Worm (Caenorhabditis elegans): Measurements from ENCODE around the gene tbx-8.

tbx-8 gene

ce11 chrIII:10311016-10311415 lies 36.1 kb upstream of the tbx-8 start, which contains the start of gene T07A5.7:
Gene T07A5.7, minus strand, starts transcription at chrIII:10311116.
- TF ChIP-seq zfp-3 (GFP tag; conservative IDR thresholded peaks at IDR 0.05) (no peak), nhr-10 (tag; optimal IDR thresholded peaks at IDR 0.05) (no peak)

ce11 chrIII:10314234-10314633 lies 32.9 kb upstream of the tbx-8 start:
- no peak for TF ChIP-seq ZK546.5 (tag; optimal IDR thresholded peaks at IDR 0.05)
- TF ChIP-seq ceh-28 (tag; optimal IDR thresholded peaks at IDR 0.05) = no peak
- no peak for TF ChIP-seq daf-19 (GFP tag; conservative IDR thresholded peaks at IDR 0.05)
- TF ChIP-seq duxl-1 (tag; optimal IDR thresholded peaks at IDR 0.05; ENCODE audit: poor library complexity) = no peak
- TF ChIP-seq daf-16 (GFP tag; optimal IDR thresholded peaks at IDR 0.05) = no peak
- TF ChIP-seq daf-16 (tag; optimal IDR thresholded peaks at IDR 0.05) = no peak
- TF ChIP-seq fos-1 (tag; optimal IDR thresholded peaks at IDR 0.05) = no peak
- TF ChIP-seq nhr-10 (tag; optimal IDR thresholded peaks at IDR 0.05) = no peak
- no peak for TF ChIP-seq nhr-41 (GFP tag; IDR thresholded peaks at IDR 0.05)
- no peak for TF ChIP-seq mep-1 (tag; optimal IDR thresholded peaks at IDR 0.05)
- TF ChIP-seq F49E8.2 (tag; optimal IDR thresholded peaks at IDR 0.05; ENCODE audit: borderline replicate concordance) = no peak
- no peak for TF ChIP-seq egl-43 (GFP tag; IDR thresholded peaks at IDR 0.05)
- no peak for TF ChIP-seq aha-1 (tag)
- no peak for TF ChIP-seq daf-12 (tag; optimal IDR thresholded peaks at IDR 0.05)
- TF ChIP-seq pqm-1 (tag; optimal IDR thresholded peaks at IDR 0.05) = peak; percentile 73
- TF ChIP-seq hmg-1.1 (GFP tag; IDR thresholded peaks at IDR 0.05) = no peak
- no peak for TF ChIP-seq nhr-237 (tag; optimal IDR thresholded peaks at IDR 0.05)
- no peak for TF ChIP-seq attf-4 (tag; optimal IDR thresholded peaks at IDR 0.05)
- peak; percentile 1 for TF ChIP-seq dve-1 (tag; optimal IDR thresholded peaks at IDR 0.05; ENCODE audit: insufficient read depth)
- no peak for TF ChIP-seq dpl-1 (GFP tag; optimal IDR thresholded peaks at IDR 0.05)
- no peak for TF ChIP-seq nhr-6 (tag; optimal IDR thresholded peaks at IDR 0.05)
- no peak for TF ChIP-seq gei-8 (GFP tag; optimal IDR thresholded peaks at IDR 0.05)
- TF ChIP-seq F10B5.3 (tag; optimal IDR thresholded peaks at IDR 0.05) = no peak
- TF ChIP-seq tra-1 (GFP tag; IDR thresholded peaks at IDR 0.05) = no peak
- peak; percentile 7 for TF ChIP-seq nhr-77 (tag; optimal IDR thresholded peaks at IDR 0.05)
- no peak for TF ChIP-seq zfp-3 (GFP tag; conservative IDR thresholded peaks at IDR 0.05)
- no peak for TF ChIP-seq lin-1 (GFP tag; IDR thresholded peaks at IDR 0.05)
- no peak for TF ChIP-seq Y105C5A.15 (GFP tag; IDR thresholded peaks at IDR 0.05)
- no peak for TF ChIP-seq madf-5 (GFP tag; IDR thresholded peaks at IDR 0.05)
- TF ChIP-seq Y5F2A.4 (GFP tag; optimal IDR thresholded peaks at IDR 0.05) = no peak
- TF ChIP-seq madf-9 (GFP tag; conservative IDR thresholded peaks at IDR 0.05) = no peak
- TF ChIP-seq nhr-28 (tag; optimal IDR thresholded peaks at IDR 0.05) = peak; percentile 21
- TF ChIP-seq mdl-1 (tag; optimal IDR thresholded peaks at IDR 0.05) = no peak
- no peak for TF ChIP-seq lin-38 (GFP tag; IDR thresholded peaks at IDR 0.05)

DNA sequence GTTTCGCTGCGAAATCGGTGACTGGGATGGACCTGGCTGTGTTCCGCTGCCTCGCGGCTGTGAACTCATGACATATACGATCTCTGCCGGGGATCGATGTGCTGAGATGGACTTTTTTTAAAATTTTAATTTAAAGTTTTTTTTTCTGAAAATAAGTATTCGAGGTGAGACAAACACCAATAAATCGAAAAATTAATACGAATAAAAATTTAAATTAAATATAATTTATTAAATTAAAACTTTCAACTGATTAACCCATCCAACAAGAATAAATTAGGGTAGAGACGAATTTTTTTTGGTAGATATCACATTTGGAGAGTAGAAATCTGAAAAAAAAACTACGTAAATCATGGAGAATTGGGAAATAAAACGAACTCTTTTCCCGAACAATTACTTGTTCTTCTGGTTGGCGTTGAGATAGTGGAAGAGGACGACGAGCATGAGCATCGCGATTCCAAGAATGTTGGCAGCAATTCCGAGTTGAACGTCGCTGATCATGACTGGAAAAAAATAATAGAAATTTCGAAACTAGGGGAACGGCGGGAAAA lies 29.0 kb upstream of the tbx-8 start, which contains the start of the genes unc-50 and ostf-4:
Gene unc-50, minus strand, starts transcription at position 101 of the 548 bp plus-strand sequence.
Gene ostf-4, minus strand, starts transcription at position 498 of the 548 bp plus-strand sequence.
- no peak for TF ChIP-seq T26A8.4 (GFP tag; IDR thresholded peaks at IDR 0.05)
- TF ChIP-seq duxl-1 (tag; optimal IDR thresholded peaks at IDR 0.05; ENCODE audit: poor library complexity) = no peak
- TF ChIP-seq daf-16 (GFP tag; optimal IDR thresholded peaks at IDR 0.05) = no peak
- TF ChIP-seq daf-16 (tag; optimal IDR thresholded peaks at IDR 0.05) = no peak
- no peak for TF ChIP-seq vab-7 (GFP tag; IDR thresholded peaks at IDR 0.05)
- TF ChIP-seq skn-1 (tag; optimal IDR thresholded peaks at IDR 0.05) = no peak
- no peak for TF ChIP-seq D1046.2 (GFP tag; IDR thresholded peaks at IDR 0.05)
- TF ChIP-seq daf-8 (GFP tag; IDR thresholded peaks at IDR 0.05) = no peak
- TF ChIP-seq Y5F2A.4 (GFP tag; optimal IDR thresholded peaks at IDR 0.05) = no peak
- TF ChIP-seq F37D6.2 (tag; optimal IDR thresholded peaks at IDR 0.05) = no peak
- no peak for TF ChIP-seq nhr-76 (tag; optimal IDR thresholded peaks at IDR 0.05)
- no peak for TF ChIP-seq aly-2 (tag; optimal IDR thresholded peaks at IDR 0.05)
- no peak for TF ChIP-seq lin-1 (GFP tag; IDR thresholded peaks at IDR 0.05)
- no peak for TF ChIP-seq daf-19 (GFP tag; conservative IDR thresholded peaks at IDR 0.05)
- TF ChIP-seq aha-1 (tag) = no peak
- no peak for TF ChIP-seq nhr-6 (tag; optimal IDR thresholded peaks at IDR 0.05)
- TF ChIP-seq pha-4 (GFP tag; IDR thresholded peaks at IDR 0.05) = no peak
- no peak for TF ChIP-seq pha-4 (tag; optimal IDR thresholded peaks at IDR 0.05)

Measured in whole organism, L4 larva.